Worm (Caenorhabditis elegans): ENCODE data around the gene C37H5.13.

The C37H5.13 gene

ce11 chrV:4871992-4872391, 9.2 kb upstream of the C37H5.13 start, which contains the start of gene srd-33:
TSS of gene srd-33 (plus strand) at chrV:4872292.
- TF ChIP-seq egrh-3 (GFP tag; IDR thresholded peaks at IDR 0.05) = no peak
- TF ChIP-seq xnd-1 (tag; optimal IDR thresholded peaks at IDR 0.05) = no peak
- no peak for TF ChIP-seq B0336.3 (GFP tag; IDR thresholded peaks at IDR 0.05)
- TF ChIP-seq T07F8.4 (tag; optimal IDR thresholded peaks at IDR 0.05) = no peak
- TF ChIP-seq let-607 (tag; optimal IDR thresholded peaks at IDR 0.05) = no peak
- no peak for TF ChIP-seq madf-8 (GFP tag; conservative IDR thresholded peaks at IDR 0.05)
- TF ChIP-seq ceh-58 (GFP tag; IDR thresholded peaks at IDR 0.05) = no peak
- no peak for TF ChIP-seq K11D2.4 (GFP tag; IDR thresholded peaks at IDR 0.05)
- no peak for TF ChIP-seq F55B11.4 (tag; optimal IDR thresholded peaks at IDR 0.05; ENCODE audit: borderline replicate concordance, insufficient read depth)
- TF ChIP-seq sdz-38 (tag; optimal IDR thresholded peaks at IDR 0.05) = no peak
- TF ChIP-seq ztf-3 (GFP tag; optimal IDR thresholded peaks at IDR 0.05) = no peak

- TF ChIP-seq efl-1 (GFP tag; optimal IDR thresholded peaks at IDR 0.05) = no peak
- no peak for TF ChIP-seq attf-5 (GFP tag; optimal IDR thresholded peaks at IDR 0.05)
- TF ChIP-seq ets-4 (GFP tag; optimal IDR thresholded peaks at IDR 0.05) = no peak
- TF ChIP-seq madf-8 (GFP tag; conservative IDR thresholded peaks at IDR 0.05) = no peak
- no peak for TF ChIP-seq ZK185.1 (tag; optimal IDR thresholded peaks at IDR 0.05; ENCODE audit: poor library complexity, severe bottlenecking)
- no peak for TF ChIP-seq egl-44 (GFP tag; IDR thresholded peaks at IDR 0.05)
- TF ChIP-seq dpff-1 (tag; optimal IDR thresholded peaks at IDR 0.05) = no peak
- no peak for TF ChIP-seq aptf-2 (GFP tag; conservative IDR thresholded peaks at IDR 0.05)
- TF ChIP-seq F39B2.1 (GFP tag; IDR thresholded peaks at IDR 0.05) = no peak
- TF ChIP-seq let-607 (tag; optimal IDR thresholded peaks at IDR 0.05) = no peak
- no peak for TF ChIP-seq zim-3 (tag; optimal IDR thresholded peaks at IDR 0.05)
- TF ChIP-seq akir-1 (GFP tag; optimal IDR thresholded peaks at IDR 0.05) = no peak
- no peak for TF ChIP-seq lir-1 (GFP tag; conservative IDR thresholded peaks at IDR 0.05)
- no peak for TF ChIP-seq madf-6 (GFP tag; IDR thresholded peaks at IDR 0.05)
- no peak for TF ChIP-seq mes-4 (tag; optimal IDR thresholded peaks at IDR 0.05)
- no peak for TF ChIP-seq F55B11.4 (tag; optimal IDR thresholded peaks at IDR 0.05; ENCODE audit: borderline replicate concordance, insufficient read depth)
- no peak for TF ChIP-seq him-1 (tag; optimal IDR thresholded peaks at IDR 0.05)
These were observed 7.9 kb upstream of the C37H5.13 start for ce11 chrV:4870627-4871026.

ce11 chrV:4868698-4869097, 5.9 kb upstream of the C37H5.13 start:
- TF ChIP-seq ztf-22 (GFP tag; optimal IDR thresholded peaks at IDR 0.05) = no peak
- no peak for TF ChIP-seq mel-28 (tag; optimal IDR thresholded peaks at IDR 0.05; ENCODE audit: borderline replicate concordance)
- no peak for TF ChIP-seq B0019.2 (GFP tag; conservative IDR thresholded peaks at IDR 0.05)

ce11 chrV:4867535-4867934, 4.8 kb upstream of the C37H5.13 start:
- no peak for TF ChIP-seq unc-130 (GFP tag; optimal IDR thresholded peaks at IDR 0.05)
- TF ChIP-seq B0336.3 (GFP tag; IDR thresholded peaks at IDR 0.05) = no peak
- TF ChIP-seq lag-1 (GFP tag; IDR thresholded peaks at IDR 0.05) = no peak
- TF ChIP-seq ccch-3 (GFP tag; optimal IDR thresholded peaks at IDR 0.05) = no peak
- TF ChIP-seq rcor-1 (GFP tag; IDR thresholded peaks at IDR 0.05) = no peak
- TF ChIP-seq ceh-27 (GFP tag; optimal IDR thresholded peaks at IDR 0.05) = no peak
- no peak for TF ChIP-seq ceh-100 (GFP tag; IDR thresholded peaks at IDR 0.05)
- no peak for TF ChIP-seq somi-1 (GFP tag; optimal IDR thresholded peaks at IDR 0.05)
- TF ChIP-seq lir-1 (GFP tag; conservative IDR thresholded peaks at IDR 0.05) = no peak
- no peak for TF ChIP-seq F37B4.10 (GFP tag; IDR thresholded peaks at IDR 0.05)
- TF ChIP-seq atf-7 (tag; optimal IDR thresholded peaks at IDR 0.05) = no peak
- no peak for TF ChIP-seq lin-54 (GFP tag; optimal IDR thresholded peaks at IDR 0.05)
- TF ChIP-seq snpc-4 (GFP tag; optimal IDR thresholded peaks at IDR 0.05) = no peak
- no peak for TF ChIP-seq snpc-4 (tag; optimal IDR thresholded peaks at IDR 0.05)
- TF ChIP-seq sea-2 (GFP tag; IDR thresholded peaks at IDR 0.05) = no peak
- TF ChIP-seq T07F8.4 (tag; optimal IDR thresholded peaks at IDR 0.05) = no peak
- TF ChIP-seq tbx-9 (tag; optimal IDR thresholded peaks at IDR 0.05; ENCODE audit: borderline replicate concordance) = no peak
- TF ChIP-seq nhr-179 (tag; optimal IDR thresholded peaks at IDR 0.05) = no peak
- no peak for TF ChIP-seq ceh-91 (GFP tag; IDR thresholded peaks at IDR 0.05)
- no peak for TF ChIP-seq zim-3 (tag; optimal IDR thresholded peaks at IDR 0.05)

All from whole organism, young adult.